Fruit fly (Drosophila melanogaster) whole organism, embryonic: ENCODE measurements around the gene Spps.
A peak's percentile ranks its signal among the peaks of the same experiment; 100 is the strongest.

Experiments used
- Adf1 ChIP-seq: fragments of 200-800 bp; sonication (Bioruptor generic); IDR thresholded peaks from 2 replicates; pipeline ENCODE4 v1.3.6; 2022; ENCODE audit warnings: missing biosample characterization, missing genetic modification characterization
- Bgb ChIP-seq: fragments of 200-800 bp; sonication (Bioruptor generic); IDR thresholded peaks from 2 replicates; pipeline ENCODE4 v1.3.6; 2022; ENCODE audit warnings: missing biosample characterization, missing genetic modification characterization; ENCODE audit not compliant: partially characterized antibody
- Blimp-1 ChIP-seq: fragments of 200-800 bp; sonication (Bioruptor generic); optimal IDR thresholded peaks from 3 replicates; lab custom pipeline; 2018; ENCODE audit warnings: missing biosample characterization, missing genetic modification characterization, mild to moderate bottlenecking, moderate library complexity, missing genetic modification reagents
- CG10209 ChIP-seq: fragments of 200-800 bp; sonication (Bioruptor generic); optimal IDR thresholded peaks from 3 replicates; lab custom pipeline; 2017; ENCODE audit warnings: missing biosample characterization, mild to moderate bottlenecking, missing genetic modification characterization, missing genetic modification reagents
- CG11504 ChIP-seq: fragments of 200-800 bp; sonication (Bioruptor generic); optimal IDR thresholded peaks from 3 replicates; lab custom pipeline; 2019; ENCODE audit warnings: missing biosample characterization, mild to moderate bottlenecking, missing genetic modification characterization, moderate library complexity
- CG11695 ChIP-seq: fragments of 200-800 bp; sonication (Bioruptor generic); IDR thresholded peaks from 3 replicates; pipeline ENCODE4 v1.3.6; 2022; ENCODE audit warnings: missing biosample characterization, missing genetic modification characterization
- CG13894 ChIP-seq: fragments of 200-800 bp; sonication (Bioruptor generic); optimal IDR thresholded peaks from 3 replicates; lab custom pipeline; 2018; ENCODE audit warnings: missing biosample characterization, mild to moderate bottlenecking, missing genetic modification characterization, moderate library complexity
- CG2199 ChIP-seq: fragments of 200-800 bp; sonication (Bioruptor generic); IDR thresholded peaks from 3 replicates; pipeline ENCODE4 v1.3.6; 2022; ENCODE audit warnings: missing biosample characterization, missing genetic modification characterization
- CG2678 ChIP-seq: fragments of 200-800 bp; sonication (Bioruptor generic); optimal IDR thresholded peaks from 3 replicates; lab custom pipeline; 2019; ENCODE audit warnings: missing biosample characterization, mild to moderate bottlenecking, missing genetic modification characterization, moderate library complexity
- CG31365 ChIP-seq: fragments of 200-800 bp; sonication (Bioruptor generic); optimal IDR thresholded peaks from 2 replicates; lab custom pipeline; 2018; ENCODE audit warnings: missing biosample characterization, mild to moderate bottlenecking, missing genetic modification characterization
- CG32532 ChIP-seq: fragments of 200-800 bp; sonication (Bioruptor generic); IDR thresholded peaks from 2 replicates; pipeline ENCODE4 v1.3.6; 2022; ENCODE audit warnings: missing biosample characterization, missing genetic modification characterization
- CG5180 ChIP-seq: fragments of 200-800 bp; sonication (Bioruptor generic); optimal IDR thresholded peaks from 3 replicates; lab custom pipeline; 2017; ENCODE audit warnings: missing biosample characterization, missing genetic modification characterization, mild to moderate bottlenecking, moderate library complexity, missing genetic modification reagents
- CG8281 ChIP-seq: fragments of 200-800 bp; sonication (Bioruptor generic); optimal IDR thresholded peaks from 2 replicates; lab custom pipeline; 2018; ENCODE audit warnings: missing biosample characterization, mild to moderate bottlenecking, missing genetic modification characterization, moderate library complexity
- CHES-1-like ChIP-seq: fragments of 200-800 bp; sonication (Bioruptor generic); optimal IDR thresholded peaks from 2 replicates; lab custom pipeline; 2016; ENCODE audit warnings: missing biosample characterization, missing genetic modification characterization
- Dbx ChIP-seq: fragments of 200-800 bp; sonication (Bioruptor generic); IDR thresholded peaks from 3 replicates; pipeline ENCODE4 v1.3.6; 2022; ENCODE audit warnings: missing biosample characterization, missing genetic modification characterization
- Dll ChIP-seq: fragments of 200-800 bp; sonication (Bioruptor generic); IDR thresholded peaks from 4 replicates; pipeline ENCODE4 v1.3.6; 2022; ENCODE audit warnings: missing biosample characterization, missing genetic modification characterization; ENCODE audit not compliant: partially characterized antibody
- Doc3 ChIP-seq: fragments of 200-800 bp; sonication (Bioruptor generic); IDR thresholded peaks from 3 replicates; pipeline ENCODE4 v1.3.6; 2022; ENCODE audit warnings: missing biosample characterization, missing genetic modification characterization; ENCODE audit not compliant: partially characterized antibody
- Drgx ChIP-seq: fragments of 200-800 bp; sonication (Bioruptor generic); IDR thresholded peaks from 2 replicates; pipeline ENCODE4 v1.3.6; 2022; ENCODE audit warnings: missing biosample characterization, missing genetic modification characterization
- HHEX ChIP-seq: fragments of 200-800 bp; sonication (Bioruptor generic); optimal IDR thresholded peaks from 3 replicates; lab custom pipeline; 2017; ENCODE audit warnings: missing biosample characterization, mild to moderate bottlenecking, missing genetic modification characterization, missing genetic modification reagents
- Hmr ChIP-seq: fragments of 200-800 bp; sonication (Bioruptor generic); optimal IDR thresholded peaks from 3 replicates; lab custom pipeline; 2017; ENCODE audit warnings: mild to moderate bottlenecking, missing biosample characterization, missing genetic modification reagents, missing genetic modification characterization
- Kr ChIP-seq: fragments of 200-800 bp; sonication (Bioruptor generic); optimal IDR thresholded peaks from 2 replicates; lab custom pipeline; 2017; ENCODE audit warnings: missing biosample characterization, mild to moderate bottlenecking, missing genetic modification characterization
- Meics ChIP-seq: fragments of 200-800 bp; sonication (Bioruptor generic); optimal IDR thresholded peaks from 2 replicates; lab custom pipeline; 2017; ENCODE audit warnings: missing biosample characterization, mild to moderate bottlenecking, missing genetic modification characterization
- Mes4 ChIP-seq: fragments of 200-800 bp; sonication (Bioruptor generic); optimal IDR thresholded peaks from 2 replicates; lab custom pipeline; 2016; ENCODE audit warnings: missing biosample characterization, missing genetic modification characterization
- Nf-YC ChIP-seq: fragments of 200-800 bp; optimal IDR thresholded peaks from 3 replicates; lab custom pipeline; 2019; ENCODE audit warnings: missing biosample characterization, mild to moderate bottlenecking, missing genetic modification characterization, moderate library complexity
- NfI ChIP-seq: fragments of 200-800 bp; sonication (Bioruptor generic); optimal IDR thresholded peaks from 3 replicates; lab custom pipeline; 2018; ENCODE audit warnings: missing biosample characterization, mild to moderate bottlenecking, missing genetic modification characterization, moderate library complexity
- Optix ChIP-seq: fragments of 200-800 bp; sonication (Bioruptor generic); IDR thresholded peaks from 3 replicates; pipeline ENCODE4 v1.3.6; 2022; ENCODE audit warnings: missing biosample characterization, missing genetic modification characterization
- Scr ChIP-seq: fragments of 200-800 bp; sonication (Bioruptor generic); IDR thresholded peaks from 2 replicates; pipeline ENCODE4 v1.3.6; 2022; ENCODE audit warnings: missing biosample characterization, missing genetic modification characterization; ENCODE audit not compliant: partially characterized antibody
- Stat92E ChIP-seq, 3 experiments: fragments of >200 bp in 2 of 3; fragments of 200-800 bp in 1 of 3; sonication (Bioruptor generic) in 1 of 3; optimal IDR thresholded peaks; 2 replicates each; lab custom pipeline; 2017 to 2019; ENCODE audit warnings: missing biosample characterization in 3 of 3, missing genetic modification characterization in 3 of 3, mild to moderate bottlenecking in 1 of 3, moderate library complexity in 1 of 3
- ab ChIP-seq: fragments of 200-800 bp; sonication (Bioruptor generic); optimal IDR thresholded peaks from 2 replicates; lab custom pipeline; 2016; ENCODE audit warnings: missing biosample characterization, missing genetic modification characterization
- ap ChIP-seq: fragments of 200-800 bp; sonication (Bioruptor generic); IDR thresholded peaks from 2 replicates; pipeline ENCODE4 v1.3.6; 2022; ENCODE audit warnings: missing biosample characterization, missing genetic modification characterization
- bsh ChIP-seq, 2 experiments: fragments of 200-800 bp; sonication (Bioruptor generic); optimal IDR thresholded peaks; 2 replicates each; lab custom pipeline; 2017 to 2018; ENCODE audit warnings: mild to moderate bottlenecking in 2 of 2, missing biosample characterization in 2 of 2, missing genetic modification characterization in 2 of 2, moderate library complexity in 1 of 2
- chinmo ChIP-seq: fragments of 200-800 bp; sonication (Bioruptor generic); IDR thresholded peaks from 4 replicates; pipeline ENCODE4 v1.3.6; 2022; ENCODE audit warnings: missing biosample characterization, missing genetic modification characterization; ENCODE audit not compliant: partially characterized antibody
- crol ChIP-seq: fragments of 200-800 bp; sonication (Bioruptor generic); IDR thresholded peaks from 2 replicates; pipeline ENCODE4 v1.3.6; 2022; ENCODE audit warnings: missing biosample characterization, missing genetic modification characterization
- ewg ChIP-seq: fragments of 200-800 bp; sonication (Bioruptor generic); optimal IDR thresholded peaks from 3 replicates; lab custom pipeline; 2017; ENCODE audit warnings: mild to moderate bottlenecking, missing biosample characterization, missing genetic modification reagents, missing genetic modification characterization
- exex ChIP-seq: fragments of 200-800 bp; sonication (Bioruptor generic); optimal IDR thresholded peaks from 4 replicates; lab custom pipeline; 2018; ENCODE audit warnings: missing biosample characterization, mild to moderate bottlenecking, missing genetic modification characterization, moderate library complexity
- gsb-n ChIP-seq: fragments of 200-800 bp; sonication (Bioruptor generic); optimal IDR thresholded peaks from 3 replicates; lab custom pipeline; 2018; ENCODE audit warnings: missing biosample characterization, mild to moderate bottlenecking, missing genetic modification characterization
- hbn ChIP-seq: fragments of 200-800 bp; sonication (Bioruptor generic); IDR thresholded peaks from 2 replicates; pipeline ENCODE4 v1.3.6; 2022; ENCODE audit warnings: missing biosample characterization, missing genetic modification characterization; ENCODE audit not compliant: partially characterized antibody
- her ChIP-seq: fragments of 200-800 bp; sonication (Bioruptor generic); optimal IDR thresholded peaks from 2 replicates; lab custom pipeline; 2016; ENCODE audit warnings: missing biosample characterization, missing genetic modification characterization
- kay ChIP-seq: fragments of 200-800 bp; sonication (Bioruptor generic); optimal IDR thresholded peaks from 2 replicates; lab custom pipeline; 2016; ENCODE audit warnings: missing biosample characterization, missing genetic modification characterization
- kni ChIP-seq: fragments of 200-800 bp; sonication (Bioruptor generic); optimal IDR thresholded peaks from 3 replicates; lab custom pipeline; 2017; ENCODE audit warnings: mild to moderate bottlenecking, missing biosample characterization, missing genetic modification reagents, missing genetic modification characterization
- mam ChIP-seq: fragments of 200-800 bp; sonication (Bioruptor generic); optimal IDR thresholded peaks from 3 replicates; lab custom pipeline; 2016; ENCODE audit warnings: missing biosample characterization, missing genetic modification characterization
- oc ChIP-seq: fragments of 200-800 bp; sonication (Bioruptor generic); optimal IDR thresholded peaks from 2 replicates; lab custom pipeline; 2018; ENCODE audit warnings: missing biosample characterization, mild to moderate bottlenecking, missing genetic modification characterization, moderate library complexity
- scrt ChIP-seq: fragments of 200-800 bp; sonication (Bioruptor generic); optimal IDR thresholded peaks from 2 replicates; lab custom pipeline; 2018; ENCODE audit warnings: missing biosample characterization, mild to moderate bottlenecking, missing genetic modification characterization, moderate library complexity
- sd ChIP-seq: fragments of 200-800 bp; sonication (Bioruptor generic); optimal IDR thresholded peaks from 3 replicates; lab custom pipeline; 2018; ENCODE audit warnings: missing biosample characterization, mild to moderate bottlenecking, missing genetic modification characterization, moderate library complexity
- seq ChIP-seq: fragments of 200-800 bp; sonication (Bioruptor generic); IDR thresholded peaks from 2 replicates; pipeline ENCODE4 v1.3.6; 2022; ENCODE audit warnings: missing biosample characterization, missing genetic modification characterization
- zen2 ChIP-seq: fragments of 200-800 bp; sonication (Bioruptor generic); IDR thresholded peaks from 3 replicates; pipeline ENCODE4 v1.3.6; 2022; ENCODE audit warnings: missing biosample characterization, missing genetic modification characterization; ENCODE audit not compliant: partially characterized antibody
- zfh1 ChIP-seq: fragments of 200-800 bp; sonication (Bioruptor generic); IDR thresholded peaks from 3 replicates; pipeline ENCODE4 v1.3.6; 2022; ENCODE audit warnings: missing biosample characterization, missing genetic modification characterization

The Spps gene

DNA sequence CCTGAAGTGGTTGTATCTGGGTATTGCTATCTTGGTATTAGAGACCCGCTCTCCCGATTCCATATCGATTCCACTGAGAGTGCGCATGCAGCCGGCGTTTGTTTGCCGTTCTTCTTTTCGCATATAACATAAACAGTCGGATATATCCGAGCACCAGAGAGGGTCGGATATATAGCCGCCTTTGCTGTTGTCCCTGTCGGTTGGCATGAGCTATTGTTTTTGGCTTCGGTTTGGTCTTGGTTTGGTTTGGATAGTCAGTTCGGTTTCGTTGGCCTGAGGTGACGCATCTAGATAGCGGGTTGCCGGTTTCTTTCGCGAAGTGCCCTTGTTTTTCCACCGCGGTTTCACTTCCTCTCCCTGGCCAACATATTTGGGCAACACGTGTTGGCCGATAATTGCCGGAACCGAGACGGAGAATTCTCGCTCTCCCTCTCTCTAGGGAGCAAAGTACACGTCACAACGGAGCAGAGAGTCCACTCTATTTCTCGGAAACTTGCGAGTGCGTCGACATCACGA, 46.1 kb upstream of the Spps start, which contains the start of gene Orct2 (continued):
- peak; percentile 80 for TF ChIP-seq kni (GFP tag; lab: Kevin White, UChicago)
- TF ChIP-seq bsh (GFP tag; optimal IDR thresholded peaks at IDR 0.05; lab: Kevin White, UChicago), result peak in 1 of 2 experiments; percentile 9
- peak; percentile 84 for TF ChIP-seq crol (GFP tag; lab: Robert Waterston, UW)
- peak; percentile 55; the same call in 2 of the 3 replicates for TF ChIP-seq zfh1 (GFP tag; lab: Robert Waterston, UW)
- peak; percentile 20 for TF ChIP-seq CG11504 (tag; lab: Kevin White, UChicago)
- TF ChIP-seq seq, result peak; percentile 6; the same call in 1 of the 2 replicates
- TF ChIP-seq Drgx (GFP tag; lab: Robert Waterston, UW), result peak; percentile 35; the same call in 1 of the 2 replicates
- TF ChIP-seq ap (GFP tag; lab: Robert Waterston, UW), result no peak
- peak; percentile 53 for TF ChIP-seq Hmr (GFP tag; lab: Kevin White, UChicago)
- 0 out of 2 replicates have a peak, but pooled peaks have one; percentile 6 for TF ChIP-seq CG32532 (GFP tag; lab: Robert Waterston, UW)
- TF ChIP-seq CHES-1-like (GFP tag; lab: Kevin White, UChicago), result peak; percentile 9
- TF ChIP-seq mam (GFP tag; lab: Kevin White, UChicago), result no peak
- TF ChIP-seq Meics, result peak; percentile 17
- no peak for TF ChIP-seq ab (GFP tag; lab: Kevin White, UChicago)
- no peak for TF ChIP-seq Blimp-1 (GFP tag; lab: Kevin White, UChicago)
- no peak for TF ChIP-seq oc (tag; lab: Kevin White, UChicago)
- TF ChIP-seq CG11695 (GFP tag; lab: Robert Waterston, UW), result no peak
- TF ChIP-seq Optix (GFP tag; lab: Robert Waterston, UW), result no peak
- TF ChIP-seq NfI (GFP tag; lab: Kevin White, UChicago), result no peak
- peak; percentile 84 for TF ChIP-seq ewg (GFP tag; lab: Kevin White, UChicago)
- no peak for TF ChIP-seq CG31365 (tag; lab: Kevin White, UChicago)
- TF ChIP-seq exex (tag; lab: Kevin White, UChicago), result peak; percentile 58
- TF ChIP-seq Dbx (GFP tag; lab: Robert Waterston, UW), result peak; percentile 27; the same call in 1 of the 3 replicates
- no peak for TF ChIP-seq Doc3
- TF ChIP-seq Stat92E (GFP tag; optimal IDR thresholded peaks at IDR 0.05; lab: Kevin White, UChicago), result peak in 1 of 3 experiments; percentile 4
- TF ChIP-seq CG2199 (GFP tag; lab: Robert Waterston, UW), result 0 out of 3 replicates have a peak, but pooled peaks have one; percentile 37
- TF ChIP-seq Kr (GFP tag; lab: Kevin White, UChicago), result peak; percentile 23
- peak; percentile 79 for TF ChIP-seq gsb-n (tag; lab: Kevin White, UChicago)
- TF ChIP-seq hbn (GFP tag; lab: Robert Waterston, UW), result no peak; the same call in 1 of the 2 replicates
- peak; percentile 25 for TF ChIP-seq HHEX (GFP tag; lab: Kevin White, UChicago)
- peak; percentile 26; the same call in 1 of the 2 replicates for TF ChIP-seq Adf1 (GFP tag; lab: Robert Waterston, UW)
- peak; percentile 22; the same call in 2 of the 4 replicates for TF ChIP-seq Dll (GFP tag; lab: Robert Waterston, UW)
- TF ChIP-seq CG10209 (GFP tag; lab: Kevin White, UChicago), result no peak
- TF ChIP-seq chinmo (GFP tag; lab: Robert Waterston, UW), result peak; percentile 90; the same call in 3 of the 4 replicates
- TF ChIP-seq Mes4 (GFP tag; lab: Kevin White, UChicago), result no peak
- TF ChIP-seq scrt (GFP tag; lab: Kevin White, UChicago), result peak; percentile 93
- peak; percentile 31; the same call in 1 of the 3 replicates for TF ChIP-seq zen2 (GFP tag; lab: Robert Waterston, UW)
- TF ChIP-seq sd (tag; lab: Kevin White, UChicago), result peak; percentile 66
- TF ChIP-seq Bgb (GFP tag; lab: Robert Waterston, UW), result peak; percentile 50; the same call in 1 of the 2 replicates
- TF ChIP-seq Scr (GFP tag; lab: Robert Waterston, UW), result peak; percentile 29; the same call in 1 of the 2 replicates
- TF ChIP-seq kay (GFP tag; lab: Kevin White, UChicago), result peak; percentile 54
- peak; percentile 98 for TF ChIP-seq CG13894 (tag; lab: Kevin White, UChicago)
- TF ChIP-seq CG8281 (tag; lab: Kevin White, UChicago), result no peak
- TF ChIP-seq CG5180 (GFP tag; lab: Kevin White, UChicago), result peak; percentile 56
- TF ChIP-seq CG2678 (tag; lab: Kevin White, UChicago), result no peak
- peak; percentile 8 for TF ChIP-seq her (GFP tag; lab: Kevin White, UChicago)
- TF ChIP-seq Nf-YC (tag; lab: Kevin White, UChicago), result peak; percentile 60
